Worm (Caenorhabditis elegans) whole organism, mixed stage, embryonic: Measurements from ENCODE around the gene W05B10.4.
A peak's percentile ranks its signal among the peaks of the same experiment; 100 is the strongest.

Experiments used
- M03D4.4 ChIP-seq: sonication (generic microtip); optimal IDR thresholded peaks from 2 replicates; lab custom pipeline; 2017; ENCODE audit warnings: mild to moderate bottlenecking, missing genetic modification characterization, missing compliant biosample characterization
- bed-3 ChIP-seq: fragments of 200-800 bp; sonication (Bioruptor generic); optimal IDR thresholded peaks from 3 replicates; lab custom pipeline; 2018; ENCODE audit warnings: mild to moderate bottlenecking, missing genetic modification characterization, moderate library complexity, missing compliant biosample characterization
- blmp-1 ChIP-seq: fragments of 150-350 bp; optimal IDR thresholded peaks from 2 replicates; lab custom pipeline; 2014; ENCODE audit warnings: missing biosample characterization, missing genetic modification characterization
- ceh-39 ChIP-seq: fragments of 150-350 bp; optimal IDR thresholded peaks from 2 replicates; lab custom pipeline; 2014; ENCODE audit warnings: missing biosample characterization, missing genetic modification characterization
- ceh-43 ChIP-seq: fragments of 200-800 bp; sonication (Bioruptor generic); optimal IDR thresholded peaks from 2 replicates; lab custom pipeline; 2018; ENCODE audit warnings: mild to moderate bottlenecking, missing genetic modification characterization, moderate library complexity, missing compliant biosample characterization
- ceh-83 ChIP-seq: fragments of 200-800 bp; sonication (Bioruptor generic); optimal IDR thresholded peaks from 2 replicates; lab custom pipeline; 2018; ENCODE audit warnings: mild to moderate bottlenecking, missing genetic modification characterization, missing compliant biosample characterization
- ces-1 ChIP-seq: fragments of 150-350 bp; optimal IDR thresholded peaks from 2 replicates; lab custom pipeline; 2014; ENCODE audit warnings: missing biosample characterization, missing genetic modification reagents, missing genetic modification characterization
- cnd-1 ChIP-seq: fragments of 200-800 bp; sonication (Bioruptor generic); optimal IDR thresholded peaks from 2 replicates; lab custom pipeline; 2018; ENCODE audit warnings: mild to moderate bottlenecking, missing genetic modification characterization, missing compliant biosample characterization
- drap-1 ChIP-seq: fragments of 200-800 bp; sonication (Bioruptor generic); optimal IDR thresholded peaks from 3 replicates; lab custom pipeline; 2018; ENCODE audit warnings: mild to moderate bottlenecking, missing genetic modification characterization, missing compliant biosample characterization
- elt-1 ChIP-seq: sonication (generic microtip); optimal IDR thresholded peaks from 2 replicates; lab custom pipeline; 2017; ENCODE audit warnings: missing genetic modification characterization, mild to moderate bottlenecking, missing compliant biosample characterization, antibody characterized with exemption, moderate library complexity, borderline replicate concordance; ENCODE audit not compliant: insufficient read depth
- elt-3 ChIP-seq: fragments of 150-350 bp; optimal IDR thresholded peaks from 2 replicates; lab custom pipeline; 2014; ENCODE audit warnings: missing biosample characterization, missing genetic modification characterization
- flh-1 ChIP-seq: fragments of 200-800 bp; sonication (Bioruptor generic); optimal IDR thresholded peaks from 2 replicates; lab custom pipeline; 2018; ENCODE audit warnings: mild to moderate bottlenecking, missing genetic modification characterization, moderate library complexity, missing compliant biosample characterization
- ham-2 ChIP-seq: fragments of 200-800 bp; sonication (Bioruptor generic); optimal IDR thresholded peaks from 2 replicates; lab custom pipeline; 2018; ENCODE audit warnings: mild to moderate bottlenecking, missing genetic modification characterization, missing compliant biosample characterization
- hlh-1 ChIP-seq: fragments of 150-350 bp; optimal IDR thresholded peaks from 2 replicates; lab custom pipeline; 2014; ENCODE audit warnings: missing biosample characterization, missing genetic modification reagents, missing genetic modification characterization
- lin-13 ChIP-seq: fragments of 150-350 bp; optimal IDR thresholded peaks from 2 replicates; lab custom pipeline; 2014; ENCODE audit warnings: missing biosample characterization, missing genetic modification characterization
- lin-32 ChIP-seq: fragments of 200-800 bp; sonication (Bioruptor generic); optimal IDR thresholded peaks from 2 replicates; lab custom pipeline; 2018; ENCODE audit warnings: mild to moderate bottlenecking, missing genetic modification characterization, missing compliant biosample characterization
- lsy-2 ChIP-seq: fragments of 150-350 bp; optimal IDR thresholded peaks from 2 replicates; lab custom pipeline; 2014; ENCODE audit warnings: missing biosample characterization, missing genetic modification characterization
- mab-5 ChIP-seq: fragments of 150-350 bp; optimal IDR thresholded peaks from 2 replicates; lab custom pipeline; 2014; ENCODE audit warnings: missing biosample characterization, missing genetic modification characterization
- mep-1 ChIP-seq: fragments of 150-350 bp; optimal IDR thresholded peaks from 2 replicates; lab custom pipeline; 2017; ENCODE audit warnings: missing biosample characterization, missing genetic modification reagents, missing genetic modification characterization, inconsistent platforms
- mls-2 ChIP-seq: sonication (generic microtip); optimal IDR thresholded peaks from 2 replicates; lab custom pipeline; 2016; ENCODE audit warnings: mild to moderate bottlenecking, missing genetic modification characterization, moderate library complexity, missing compliant biosample characterization
- nhr-2 ChIP-seq: fragments of 150-350 bp; optimal IDR thresholded peaks from 2 replicates; lab custom pipeline; 2014; ENCODE audit warnings: missing biosample characterization, missing genetic modification characterization
- nhr-237 ChIP-seq: fragments of 150-350 bp; optimal IDR thresholded peaks from 2 replicates; lab custom pipeline; 2014; ENCODE audit warnings: missing biosample characterization, missing genetic modification characterization
- nhr-76 ChIP-seq: sonication (generic microtip); optimal IDR thresholded peaks from 2 replicates; lab custom pipeline; 2017; ENCODE audit warnings: missing biosample characterization, missing genetic modification characterization
- pha-4 ChIP-seq: fragments of 150-350 bp; optimal IDR thresholded peaks from 2 replicates; lab custom pipeline; 2018; ENCODE audit warnings: missing biosample characterization, missing genetic modification reagents, missing genetic modification characterization
- sem-2 ChIP-seq: fragments of 200-800 bp; sonication (Bioruptor generic); optimal IDR thresholded peaks from 2 replicates; lab custom pipeline; 2018; ENCODE audit warnings: mild to moderate bottlenecking, missing genetic modification characterization, missing compliant biosample characterization
- snpc-4 ChIP-seq: fragments of 150-350 bp; optimal IDR thresholded peaks from 2 replicates; lab custom pipeline; 2014; ENCODE audit warnings: missing biosample characterization, missing genetic modification characterization
- sptf-1 ChIP-seq: sonication (generic microtip); optimal IDR thresholded peaks from 2 replicates; lab custom pipeline; 2017; ENCODE audit warnings: mild to moderate bottlenecking, missing genetic modification characterization, moderate library complexity, missing compliant biosample characterization
- tbx-8 ChIP-seq: fragments of 200-800 bp; sonication (Bioruptor generic); optimal IDR thresholded peaks from 2 replicates; lab custom pipeline; 2018; ENCODE audit warnings: mild to moderate bottlenecking, missing genetic modification characterization, moderate library complexity, missing compliant biosample characterization
- unc-120 ChIP-seq: sonication (generic microtip); optimal IDR thresholded peaks from 2 replicates; lab custom pipeline; 2017; ENCODE audit warnings: missing genetic modification characterization, missing compliant biosample characterization; ENCODE audit not compliant: poor library complexity, severe bottlenecking
- unc-39 ChIP-seq: fragments of 150-350 bp; optimal IDR thresholded peaks from 2 replicates; lab custom pipeline; 2014; ENCODE audit warnings: missing biosample characterization, missing genetic modification characterization
- unc-62 ChIP-seq: fragments of 150-350 bp; optimal IDR thresholded peaks from 2 replicates; lab custom pipeline; 2014; ENCODE audit warnings: missing biosample characterization, missing genetic modification reagents, missing genetic modification characterization
- zip-8 ChIP-seq: fragments of 150-350 bp; optimal IDR thresholded peaks from 2 replicates; lab custom pipeline; 2014; ENCODE audit warnings: missing biosample characterization, missing genetic modification characterization
- ztf-11 ChIP-seq: fragments of 150-350 bp; optimal IDR thresholded peaks from 2 replicates; lab custom pipeline; 2014; ENCODE audit warnings: missing biosample characterization, missing genetic modification characterization

The W05B10.4 gene

ce11 chrV:12634050-12634449 is 34.0 kb upstream of the W05B10.4 start:
- TF ChIP-seq unc-39 (tag; lab: Kevin White, UChicago) (no peak), hlh-1 (tag; lab: Kevin White, UChicago) (no peak), nhr-76 (tag; lab: Kevin White, UChicago) (no peak), cnd-1 (tag; lab: Kevin White, UChicago) (no peak), snpc-4 (tag; lab: Kevin White, UChicago) (no peak), tbx-8 (no peak), mep-1 (tag; lab: Kevin White, UChicago) (no peak), ceh-83 (GFP tag; lab: Kevin White, UChicago) (no peak), sptf-1 (tag; lab: Kevin White, UChicago) (no peak), ceh-43 (GFP tag; lab: Kevin White, UChicago) (no peak), zip-8 (tag; lab: Kevin White, UChicago) (no peak), lsy-2 (tag; lab: Kevin White, UChicago) (no peak), ham-2 (no peak)

ce11 chrV:12634746-12635145 is 33.3 kb upstream of the W05B10.4 start:
- no peak for TF ChIP-seq drap-1 (GFP tag; lab: Kevin White, UChicago)
- no peak for TF ChIP-seq zip-8 (tag; lab: Kevin White, UChicago)
- no peak for TF ChIP-seq nhr-76 (tag; lab: Kevin White, UChicago)
- TF ChIP-seq blmp-1 (tag; lab: Kevin White, UChicago): no peak
- TF ChIP-seq sem-2 (GFP tag; lab: Kevin White, UChicago): no peak
- no peak for TF ChIP-seq ztf-11 (tag; lab: Kevin White, UChicago)
- TF ChIP-seq elt-1 (tag; lab: Kevin White, UChicago): no peak
- TF ChIP-seq mab-5 (tag; lab: Kevin White, UChicago): no peak
- no peak for TF ChIP-seq lin-13 (tag; lab: Kevin White, UChicago)
- no peak for TF ChIP-seq nhr-2

- no peak for TF ChIP-seq flh-1 (GFP tag; lab: Kevin White, UChicago)
- TF ChIP-seq ztf-11 (tag; lab: Kevin White, UChicago): no peak
- TF ChIP-seq lin-13 (tag; lab: Kevin White, UChicago): no peak
Measured at ce11 chrV:12635218-12635617, 32.8 kb upstream of the W05B10.4 start.

DNA sequence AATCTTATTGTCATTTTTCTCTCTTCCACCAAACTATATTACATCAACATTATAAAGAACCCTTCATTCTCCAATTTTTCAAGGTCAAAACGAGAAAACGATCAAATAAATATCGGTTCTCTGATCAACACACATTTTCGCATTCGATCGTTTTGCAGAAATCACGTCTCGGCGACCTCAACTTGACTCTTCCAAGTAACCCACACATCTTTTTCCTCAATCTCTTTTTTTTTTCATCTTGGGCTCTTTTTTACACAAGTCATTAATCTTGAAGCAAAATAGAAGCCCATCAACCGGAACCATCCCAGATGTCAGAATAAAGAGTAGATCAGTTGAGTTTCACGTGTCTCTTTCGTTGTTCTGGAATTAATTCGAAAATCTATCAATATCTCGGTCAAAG is 31.8 kb upstream of the W05B10.4 start:
- TF ChIP-seq bed-3 (GFP tag; lab: Kevin White, UChicago) (no peak), ceh-39 (no peak), nhr-76 (tag; lab: Kevin White, UChicago) (no peak), zip-8 (tag; lab: Kevin White, UChicago) (no peak), ztf-11 (tag; lab: Kevin White, UChicago) (no peak), ham-2 (no peak), mls-2 (tag; lab: Kevin White, UChicago) (no peak), ceh-43 (GFP tag; lab: Kevin White, UChicago) (no peak), pha-4 (tag; lab: Kevin White, UChicago) (no peak), mab-5 (tag; lab: Kevin White, UChicago) (no peak)
- TF ChIP-seq, all 35 proteins: peak for 0

- no peak for TF ChIP-seq ces-1 (GFP tag; lab: Kevin White, UChicago)
- no peak for TF ChIP-seq drap-1 (GFP tag; lab: Kevin White, UChicago)
- TF ChIP-seq sptf-1 (tag; lab: Kevin White, UChicago): no peak
- no peak for TF ChIP-seq ham-2
- peak; percentile 4 for TF ChIP-seq mep-1 (tag; lab: Kevin White, UChicago)
- TF ChIP-seq ceh-43 (GFP tag; lab: Kevin White, UChicago): no peak
- TF ChIP-seq ztf-11 (tag; lab: Kevin White, UChicago): no peak
- TF ChIP-seq nhr-237: no peak
- TF ChIP-seq lsy-2 (tag; lab: Kevin White, UChicago): peak; percentile 18
- TF ChIP-seq flh-1 (GFP tag; lab: Kevin White, UChicago): no peak
- TF ChIP-seq unc-120 (tag; lab: Kevin White, UChicago): no peak
- TF ChIP-seq nhr-2: peak; percentile 55
- TF ChIP-seq bed-3 (GFP tag; lab: Kevin White, UChicago): no peak
- TF ChIP-seq sem-2 (GFP tag; lab: Kevin White, UChicago): no peak
- TF ChIP-seq pha-4 (tag; lab: Kevin White, UChicago): peak; percentile 71
- no peak for TF ChIP-seq mls-2 (tag; lab: Kevin White, UChicago)
- TF ChIP-seq elt-1 (tag; lab: Kevin White, UChicago): no peak
- TF ChIP-seq M03D4.4: no peak
- TF ChIP-seq unc-62 (GFP tag; lab: Kevin White, UChicago): peak; percentile 25
- TF ChIP-seq nhr-76 (tag; lab: Kevin White, UChicago): no peak
- TF ChIP-seq tbx-8: no peak
- no peak for TF ChIP-seq lin-32 (GFP tag; lab: Kevin White, UChicago)
- no peak for TF ChIP-seq blmp-1 (tag; lab: Kevin White, UChicago)
- no peak for TF ChIP-seq unc-39 (tag; lab: Kevin White, UChicago)
- TF ChIP-seq hlh-1 (tag; lab: Kevin White, UChicago): no peak
- TF ChIP-seq zip-8 (tag; lab: Kevin White, UChicago): no peak
- TF ChIP-seq snpc-4 (tag; lab: Kevin White, UChicago): no peak
- TF ChIP-seq elt-3 (tag; lab: Kevin White, UChicago): peak; percentile 61
- TF ChIP-seq mab-5 (tag; lab: Kevin White, UChicago): no peak
- no peak for TF ChIP-seq lin-13 (tag; lab: Kevin White, UChicago)
- peak; percentile 17 for TF ChIP-seq ceh-39
Measured at ce11 chrV:12637238-12637690, 30.8 kb upstream of the W05B10.4 start, which contains the start of gene F56H9.2. Gene F56H9.2 (plus strand): TSS chrV:12637663.
